Worm (Caenorhabditis elegans) whole organism, L3 larva: ENCODE results near the gene F46F5.1.
"Not testable (repeated sequence)": the region's sequence is repeated elsewhere in the genome, so short reads cannot be mapped to it uniquely, and the experiment has no call there.

Source experiments
- R02D3.7 ChIP-seq: fragments of 150-350 bp; optimal IDR thresholded peaks from 2 replicates; lab custom pipeline; 2014; ENCODE audit warnings: missing biosample characterization, missing genetic modification characterization
- ZK546.5 ChIP-seq: sonication (generic microtip); optimal IDR thresholded peaks from 2 replicates; lab custom pipeline; 2017; ENCODE audit warnings: missing biosample characterization, missing genetic modification characterization
- aly-2 ChIP-seq: fragments of 150-350 bp; optimal IDR thresholded peaks from 2 replicates; lab custom pipeline; 2014; ENCODE audit warnings: missing biosample characterization, missing genetic modification characterization
- ama-1 ChIP-seq: fragments of 150-350 bp; optimal IDR thresholded peaks from 2 replicates; lab custom pipeline; 2018
- ceh-28 ChIP-seq: fragments of 150-350 bp; optimal IDR thresholded peaks from 2 replicates; lab custom pipeline; 2014; ENCODE audit warnings: missing biosample characterization, missing genetic modification reagents, missing genetic modification characterization
- ceh-82 ChIP-seq: fragments of 150-350 bp; optimal IDR thresholded peaks from 2 replicates; lab custom pipeline; 2014; ENCODE audit warnings: missing biosample characterization, missing genetic modification characterization
- ceh-9 ChIP-seq: sonication (generic microtip); optimal IDR thresholded peaks from 2 replicates; lab custom pipeline; 2018; ENCODE audit warnings: missing biosample characterization, missing genetic modification characterization
- egl-5 ChIP-seq: fragments of 150-350 bp; optimal IDR thresholded peaks from 2 replicates; lab custom pipeline; 2017; ENCODE audit warnings: missing biosample characterization, missing genetic modification reagents, missing genetic modification characterization, inconsistent platforms
- elt-1 ChIP-seq: fragments of 150-350 bp; optimal IDR thresholded peaks from 2 replicates; lab custom pipeline; 2014; ENCODE audit warnings: missing biosample characterization, missing genetic modification characterization
- elt-3 ChIP-seq, 3 experiments: fragments of 150-350 bp in 1 of 3; sonication (generic microtip) in 2 of 3; optimal IDR thresholded peaks; 2 replicates in 2 of 3; 4 replicates in 1 of 3; lab custom pipeline; 2014 to 2017; ENCODE audit warnings: missing biosample characterization in 3 of 3, missing genetic modification characterization in 3 of 3
- eor-1 ChIP-seq, 2 experiments: fragments of 150-350 bp; optimal IDR thresholded peaks; 2 replicates each; lab custom pipeline; 2014 to 2018; ENCODE audit warnings: missing biosample characterization in 2 of 2, missing genetic modification characterization in 2 of 2
- fkh-2 ChIP-seq: fragments of 150-350 bp; optimal IDR thresholded peaks from 2 replicates; lab custom pipeline; 2014; ENCODE audit warnings: missing biosample characterization, missing genetic modification reagents, missing genetic modification characterization
- fos-1 ChIP-seq: fragments of 150-350 bp; optimal IDR thresholded peaks from 2 replicates; lab custom pipeline; 2014; ENCODE audit warnings: missing biosample characterization, missing genetic modification characterization
- lin-39 ChIP-seq: fragments of 150-350 bp; optimal IDR thresholded peaks from 2 replicates; lab custom pipeline; 2018; ENCODE audit warnings: missing biosample characterization, missing genetic modification reagents, missing genetic modification characterization
- lsy-12 ChIP-seq: sonication (generic microtip); optimal IDR thresholded peaks from 2 replicates; lab custom pipeline; 2016; ENCODE audit warnings: mild to moderate bottlenecking, missing genetic modification characterization, missing compliant biosample characterization
- mdl-1 ChIP-seq: fragments of 150-350 bp; optimal IDR thresholded peaks from 2 replicates; lab custom pipeline; 2014; ENCODE audit warnings: missing biosample characterization, missing genetic modification characterization
- mml-1 ChIP-seq: fragments of 150-350 bp; sonication (generic microtip); optimal IDR thresholded peaks from 3 replicates; lab custom pipeline; 2014; ENCODE audit warnings: missing biosample characterization, missing genetic modification characterization
- nfya-1 ChIP-seq: sonication (generic microtip); optimal IDR thresholded peaks from 2 replicates; lab custom pipeline; 2017; ENCODE audit warnings: missing genetic modification characterization, mild to moderate bottlenecking, missing compliant biosample characterization, antibody characterized with exemption, moderate library complexity; ENCODE audit not compliant: insufficient read depth
- nhr-11 ChIP-seq: fragments of 150-350 bp; optimal IDR thresholded peaks from 2 replicates; lab custom pipeline; 2014; ENCODE audit warnings: missing biosample characterization, missing genetic modification characterization
- nhr-12 ChIP-seq: fragments of 150-350 bp; optimal IDR thresholded peaks from 2 replicates; lab custom pipeline; 2014; ENCODE audit warnings: missing biosample characterization, missing genetic modification characterization
- nhr-25 ChIP-seq: sonication (generic microtip); optimal IDR thresholded peaks from 2 replicates; lab custom pipeline; 2017; ENCODE audit warnings: missing biosample characterization, missing genetic modification characterization
- nhr-43 ChIP-seq: sonication (generic microtip); optimal IDR thresholded peaks from 2 replicates; lab custom pipeline; 2016; ENCODE audit warnings: mild to moderate bottlenecking, missing genetic modification characterization, missing compliant biosample characterization; ENCODE audit not compliant: poor library complexity, severe bottlenecking
- nhr-67 ChIP-seq: fragments of 150-350 bp; optimal IDR thresholded peaks from 2 replicates; lab custom pipeline; 2014; ENCODE audit warnings: missing biosample characterization, missing genetic modification characterization
- nhr-76 ChIP-seq: fragments of 150-350 bp; sonication (generic microtip); optimal IDR thresholded peaks from 5 replicates; lab custom pipeline; 2014; ENCODE audit warnings: missing biosample characterization, missing genetic modification characterization
- nhr-77 ChIP-seq: fragments of 150-350 bp; optimal IDR thresholded peaks from 2 replicates; lab custom pipeline; 2014; ENCODE audit warnings: missing biosample characterization, missing genetic modification characterization
- pqm-1 ChIP-seq: fragments of 150-350 bp; optimal IDR thresholded peaks from 2 replicates; lab custom pipeline; 2017; ENCODE audit warnings: missing biosample characterization, missing genetic modification characterization, inconsistent platforms
- sea-2 ChIP-seq: fragments of 150-350 bp; sonication (generic microtip); optimal IDR thresholded peaks from 4 replicates; lab custom pipeline; 2014; ENCODE audit warnings: missing biosample characterization, missing genetic modification reagents, missing genetic modification characterization
- snpc-4 ChIP-seq: fragments of 150-350 bp; optimal IDR thresholded peaks from 2 replicates; lab custom pipeline; 2014; ENCODE audit warnings: missing biosample characterization, missing genetic modification characterization
- tbx-2 ChIP-seq: sonication (generic microtip); optimal IDR thresholded peaks from 2 replicates; lab custom pipeline; 2016; ENCODE audit warnings: mild to moderate bottlenecking, missing genetic modification characterization, missing compliant biosample characterization
- ztf-11 ChIP-seq: fragments of 150-350 bp; optimal IDR thresholded peaks from 2 replicates; lab custom pipeline; 2014; ENCODE audit warnings: missing biosample characterization, missing genetic modification characterization
- ztf-4 ChIP-seq: fragments of 150-350 bp; optimal IDR thresholded peaks from 2 replicates; lab custom pipeline; 2014; ENCODE audit warnings: missing biosample characterization, missing genetic modification characterization

F46F5.1 gene

DNA sequence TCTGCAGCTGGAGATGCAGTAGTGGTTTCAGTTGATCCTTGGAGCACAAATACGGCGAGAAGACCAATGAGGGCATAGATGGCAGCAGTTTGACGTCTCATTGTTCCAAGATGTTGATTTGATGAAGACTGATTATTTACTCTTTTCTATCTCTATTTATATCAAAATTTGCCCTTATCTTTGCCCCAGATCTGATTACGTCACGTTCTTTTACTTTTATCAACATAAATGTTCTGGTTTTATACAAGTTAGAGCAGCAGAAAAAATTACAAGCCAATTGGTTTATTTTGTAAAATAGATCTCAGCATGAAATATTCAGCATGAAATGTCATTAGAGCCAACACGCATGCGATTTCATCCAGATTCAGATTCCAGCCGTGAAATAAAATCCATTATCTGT, 31.0 kb upstream of the F46F5.1 start, which contains the start of gene msrp-4:
Gene msrp-4 (minus strand): TSS at position 101 of the 400 bp plus-strand sequence.
- TF ChIP-seq pqm-1; elt-1; mdl-1 (tag; lab: Kevin White, UChicago): not testable (repeated sequence)

DNA sequence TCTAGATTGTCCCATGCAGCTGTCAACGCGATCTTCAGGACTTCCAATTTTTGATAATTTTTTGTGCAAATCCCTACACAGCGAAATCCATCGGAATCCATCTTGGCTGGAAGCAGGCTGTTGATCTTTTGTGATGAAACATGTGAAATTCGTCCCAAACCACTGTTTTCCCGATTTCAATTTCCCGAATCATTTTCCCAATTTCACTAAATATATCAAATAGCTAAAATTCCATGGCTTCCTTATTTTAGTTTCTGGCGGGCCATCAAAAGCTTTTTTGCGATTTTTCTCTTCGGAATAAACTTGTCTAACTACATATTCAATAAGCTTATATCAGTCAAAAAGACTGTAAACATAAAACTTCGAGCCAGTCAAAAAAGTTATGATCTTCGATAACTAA, 29.8 kb upstream of the F46F5.1 start, which contains the start of gene F46F5.8:
Gene F46F5.8 (minus strand): TSS at position 101 of the 400 bp plus-strand sequence.
- TF ChIP-seq ceh-82: no peak
- no peak for TF ChIP-seq nhr-43 (tag; lab: Kevin White, UChicago)
- TF ChIP-seq snpc-4: no peak
- TF ChIP-seq mdl-1 (tag; lab: Kevin White, UChicago): no peak
- no peak for TF ChIP-seq sea-2 (GFP tag; lab: Kevin White, UChicago)
- no peak for TF ChIP-seq ceh-28
- no peak for TF ChIP-seq eor-1 (tag; optimal IDR thresholded peaks at IDR 0.05; lab: Kevin White, UChicago)
- TF ChIP-seq nhr-67 (tag; lab: Kevin White, UChicago): no peak
- no peak for TF ChIP-seq ztf-4 (tag; lab: Kevin White, UChicago)
- no peak for TF ChIP-seq nhr-25
- TF ChIP-seq lsy-12 (tag; lab: Kevin White, UChicago): no peak

DNA sequence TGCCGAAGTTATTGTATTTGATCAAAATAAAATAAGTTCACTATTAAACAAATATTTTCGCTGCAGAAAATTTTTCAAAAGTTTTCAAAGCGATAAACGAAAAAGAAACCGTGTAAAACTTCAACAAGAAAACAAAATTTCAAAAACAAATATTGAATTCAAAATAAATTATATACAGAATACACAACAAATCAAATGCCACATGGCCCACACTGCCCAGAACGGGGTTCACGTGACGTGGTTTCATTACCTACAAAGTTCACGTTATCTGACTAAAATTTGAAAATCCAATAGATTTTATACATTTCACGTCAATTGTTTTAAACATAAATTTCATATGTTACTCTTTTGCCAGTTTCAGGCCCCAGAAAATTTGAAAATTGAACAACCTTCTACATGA, 28.8 kb upstream of the F46F5.1 start, which contains the start of gene F46F5.7:
Gene F46F5.7 (minus strand): TSS at position 101 of the 400 bp plus-strand sequence.
- TF ChIP-seq ceh-82 (no peak), ama-1 (no peak), ceh-28 (no peak), aly-2 (tag; lab: Kevin White, UChicago) (no peak), lin-39 (tag; lab: Kevin White, UChicago) (no peak), sea-2 (GFP tag; lab: Kevin White, UChicago) (no peak), nfya-1 (tag; lab: Kevin White, UChicago) (no peak), nhr-77 (tag; lab: Kevin White, UChicago) (no peak), nhr-76 (tag; lab: Kevin White, UChicago) (no peak), ztf-4 (tag; lab: Kevin White, UChicago) (no peak), ceh-9 (tag; lab: Kevin White, UChicago) (no peak), nhr-12 (tag; lab: Kevin White, UChicago) (no peak), fkh-2 (no peak), pqm-1 (no peak), fos-1 (tag; lab: Kevin White, UChicago) (no peak), nhr-43 (tag; lab: Kevin White, UChicago) (no peak)
- TF ChIP-seq, all 47 proteins: peak for 0

DNA sequence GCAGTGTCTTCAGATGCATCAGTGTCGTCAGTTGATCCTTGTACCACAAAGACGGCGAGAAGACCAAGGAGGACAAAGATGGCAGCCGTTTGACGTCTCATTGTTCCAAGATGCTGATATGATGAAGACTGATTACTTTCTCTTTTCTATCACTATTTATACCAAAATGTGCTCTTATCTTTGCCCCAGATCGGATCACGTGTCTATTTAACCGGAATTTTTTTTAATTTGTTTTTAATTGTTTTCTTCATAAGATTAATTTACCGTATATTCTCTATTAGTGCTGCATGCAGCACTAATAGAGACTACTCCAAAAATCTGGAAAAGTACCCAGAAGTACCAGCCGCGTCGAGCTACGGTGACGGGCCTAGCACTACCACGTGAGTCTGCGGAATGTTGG, 23.0 kb upstream of the F46F5.1 start, which contains the start of gene msrp-3:
Gene msrp-3 (minus strand): TSS at position 101 of the 400 bp plus-strand sequence.
- no peak for TF ChIP-seq ceh-9 (tag; lab: Kevin White, UChicago)
- TF ChIP-seq tbx-2 (tag; lab: Kevin White, UChicago): no peak
- TF ChIP-seq elt-1: no peak
- TF ChIP-seq mdl-1 (tag; lab: Kevin White, UChicago): no peak
- TF ChIP-seq nhr-12 (tag; lab: Kevin White, UChicago): no peak
- no peak for TF ChIP-seq fos-1 (tag; lab: Kevin White, UChicago)
- no peak for TF ChIP-seq pqm-1
- no peak for TF ChIP-seq sea-2 (GFP tag; lab: Kevin White, UChicago)
- no peak for TF ChIP-seq fkh-2
- TF ChIP-seq nhr-67 (tag; lab: Kevin White, UChicago): no peak
- TF ChIP-seq, all 47 proteins: peak for 0

DNA sequence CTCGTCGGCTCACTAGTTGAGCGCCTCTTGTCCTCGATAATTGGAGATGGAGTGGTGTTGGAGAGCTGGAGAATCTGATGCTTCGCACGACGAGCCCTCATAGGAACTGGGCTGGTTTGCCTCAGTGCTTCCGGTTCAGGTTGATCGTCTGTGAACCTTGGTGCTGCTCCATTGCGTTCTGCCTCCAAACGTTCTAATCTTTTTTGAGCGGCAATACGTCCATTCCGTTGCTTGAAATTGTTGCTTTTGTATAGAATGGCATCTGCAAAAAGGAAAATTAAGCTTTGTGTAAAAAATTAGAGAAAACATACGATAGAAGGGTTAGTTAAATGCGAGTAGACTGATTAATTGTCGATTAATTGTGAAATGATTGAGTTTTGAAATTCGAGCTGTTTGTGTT, 21.2 kb upstream of the F46F5.1 start, which contains the start of gene F46F5.5:
Gene F46F5.5 (minus strand): TSS at position 101 of the 400 bp plus-strand sequence.
- TF ChIP-seq elt-3 (tag; optimal IDR thresholded peaks at IDR 0.05; lab: Kevin White, UChicago) (no peak), nhr-43 (tag; lab: Kevin White, UChicago) (no peak), mml-1 (no peak), tbx-2 (tag; lab: Kevin White, UChicago) (no peak)
- TF ChIP-seq, all 47 proteins: peak for 0

DNA sequence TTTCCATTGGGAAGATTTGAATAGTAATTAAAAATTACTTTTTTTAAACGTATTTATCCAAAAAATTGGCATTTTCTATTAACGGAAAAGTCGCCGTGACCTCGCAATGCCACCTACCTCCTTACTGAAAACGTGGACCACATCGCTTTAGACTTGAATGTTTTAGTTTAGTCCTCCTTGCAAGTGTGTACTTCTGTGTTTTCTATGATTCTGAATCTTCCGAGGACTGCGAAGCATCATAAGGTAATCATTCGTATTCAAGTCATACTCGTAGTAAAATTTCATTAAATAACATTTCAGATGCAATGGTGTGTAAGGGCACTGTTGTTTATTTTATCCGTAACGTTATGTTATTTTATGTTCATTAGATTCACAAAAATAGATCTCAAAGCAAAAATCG, 16.7 kb upstream of the F46F5.1 start, which contains the start of gene F46F5.11:
Gene F46F5.11 (plus strand): TSS at position 301 of the 400 bp plus-strand sequence.
- TF ChIP-seq mml-1: no peak
- TF ChIP-seq ama-1: no peak
- no peak for TF ChIP-seq ZK546.5 (tag; lab: Kevin White, UChicago)
- TF ChIP-seq R02D3.7 (tag; lab: Kevin White, UChicago): no peak
- TF ChIP-seq ceh-82: no peak
- no peak for TF ChIP-seq nhr-76 (tag; lab: Kevin White, UChicago)
- TF ChIP-seq egl-5 (tag; lab: Kevin White, UChicago): no peak
- TF ChIP-seq nhr-11 (tag; lab: Kevin White, UChicago): no peak
- TF ChIP-seq ztf-11 (tag; lab: Kevin White, UChicago): no peak
- TF ChIP-seq eor-1 (tag; optimal IDR thresholded peaks at IDR 0.05; lab: Kevin White, UChicago): no peak
- no peak for TF ChIP-seq mdl-1 (tag; lab: Kevin White, UChicago)
